Fruit fly (Drosophila melanogaster): ENCODE measurements around the gene nanos.

The nanos gene

DNA sequence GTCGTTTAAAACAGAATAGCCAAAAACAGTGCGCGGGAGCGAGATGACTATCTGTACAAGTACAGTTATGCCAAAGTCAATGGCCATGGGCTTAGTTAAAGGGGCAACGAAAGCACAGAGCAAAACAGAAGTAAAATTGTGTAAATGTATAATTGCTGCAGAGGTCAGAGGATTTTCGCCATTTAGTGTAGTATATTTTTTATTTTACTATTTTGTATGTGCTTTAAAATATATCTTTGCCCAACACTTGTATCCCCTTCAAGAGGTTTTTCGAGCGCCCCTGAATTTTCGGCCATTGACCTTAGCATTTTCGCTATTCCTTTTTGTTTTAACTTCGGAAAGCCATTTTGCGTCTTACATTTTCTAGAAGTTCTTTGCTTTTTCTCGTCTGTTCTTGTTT lies 959 bp downstream of the nanos start:
- TF ChIP-seq CG8478 (optimal IDR thresholded peaks at IDR 0.05): no peak
- TF ChIP-seq CTCF (optimal IDR thresholded peaks at IDR 0.05): no peak

DNA sequence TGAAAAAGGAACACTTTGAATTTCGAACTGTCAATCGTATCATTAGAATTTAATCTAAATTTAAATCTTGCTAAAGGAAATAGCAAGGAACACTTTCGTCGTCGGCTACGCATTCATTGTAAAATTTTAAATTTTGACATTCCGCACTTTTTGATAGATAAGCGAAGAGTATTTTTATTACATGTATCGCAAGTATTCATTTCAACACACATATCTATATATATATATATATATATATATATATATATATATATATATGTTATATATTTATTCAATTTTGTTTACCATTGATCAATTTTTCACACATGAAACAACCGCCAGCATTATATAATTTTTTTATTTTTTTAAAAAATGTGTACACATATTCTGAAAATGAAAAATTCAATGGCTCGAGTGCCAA lies 2.7 kb downstream of the nanos start, which contains the start of gene CG11779:
Gene CG11779 (minus strand): TSS at position 101 of the 400 bp plus-strand sequence.
- TF ChIP-seq CTCF (optimal IDR thresholded peaks at IDR 0.05): no peak
- TF ChIP-seq CG8478 (optimal IDR thresholded peaks at IDR 0.05): no peak

DNA sequence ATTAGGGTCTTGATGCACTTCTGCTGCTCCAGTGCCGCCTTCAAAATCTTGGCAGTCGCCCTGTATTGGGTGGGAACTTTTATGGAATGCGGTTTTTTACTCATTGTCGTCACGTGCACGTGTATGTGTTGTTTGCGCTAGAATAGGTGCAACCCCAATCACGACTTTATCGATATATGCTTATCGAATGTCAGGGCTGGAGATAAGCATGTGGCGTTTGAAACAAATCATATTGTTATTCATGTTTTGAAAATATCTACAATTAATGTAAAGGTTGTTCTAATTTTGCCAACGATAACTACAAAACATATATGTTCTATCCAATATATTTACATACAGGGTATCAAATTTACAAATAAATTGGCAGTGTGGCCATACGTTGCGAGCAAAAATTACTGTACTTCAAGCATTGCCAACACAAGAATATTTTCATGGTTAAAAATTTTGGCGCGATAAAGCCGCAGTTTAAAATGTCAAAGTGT lies 5.1 kb downstream of the nanos start, which contains the start of the genes CG42359 and Nsun5:
Gene CG42359 (minus strand): TSS at position 166 of the 482 bp plus-strand sequence.
Gene Nsun5 (minus strand): TSS at position 166 of the 482 bp plus-strand sequence.
- TF ChIP-seq CTCF (optimal IDR thresholded peaks at IDR 0.05) (peak in 1 of 2 experiments; percentile 14), CG8478 (optimal IDR thresholded peaks at IDR 0.05) (no peak)

DNA sequence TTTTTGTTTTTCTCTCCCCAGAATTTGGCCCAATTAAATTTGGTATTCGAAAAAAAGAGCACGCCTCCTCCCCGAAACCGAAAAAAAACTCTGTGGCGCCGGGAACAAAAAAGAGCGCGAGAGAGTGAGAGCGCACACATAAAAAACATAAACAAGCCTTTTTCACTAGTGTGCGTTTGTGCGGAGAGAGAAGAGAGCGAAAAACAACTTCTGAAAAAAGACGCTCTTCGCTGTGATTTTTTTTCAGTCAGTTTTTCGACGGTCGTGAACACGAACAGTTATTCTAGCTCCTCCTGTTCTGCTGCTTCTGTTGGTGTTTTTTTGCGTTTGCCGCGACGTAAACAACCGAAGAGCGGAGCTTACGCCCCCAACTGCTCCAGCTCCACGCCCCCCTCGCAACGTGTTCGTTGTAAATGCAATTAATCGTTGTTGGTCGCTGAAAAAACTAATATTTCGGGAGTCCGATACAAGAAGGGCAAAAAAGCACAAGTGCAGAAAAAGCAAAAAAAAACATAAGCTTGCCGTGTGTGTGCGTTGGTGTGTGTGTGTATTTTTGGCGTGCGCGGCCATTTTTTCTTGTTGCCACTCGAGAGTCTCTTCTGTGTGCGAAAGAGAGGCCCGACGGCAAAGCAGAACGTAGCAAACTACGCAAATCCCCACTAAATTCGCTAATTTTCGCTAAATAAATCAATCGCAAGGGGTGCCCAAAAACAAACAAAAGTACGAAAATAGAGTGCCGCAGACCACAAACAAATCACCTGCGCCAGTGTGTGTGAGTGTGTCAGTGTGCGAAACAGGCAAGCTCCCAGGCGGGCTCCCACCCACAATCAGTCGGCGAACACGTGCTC lies 7.2 kb downstream of the nanos start, which contains the start of gene sqz:
Gene sqz (plus strand): TSS at position 240 of the 848 bp plus-strand sequence.
- no peak for TF ChIP-seq CG8478 (optimal IDR thresholded peaks at IDR 0.05)
- no peak for TF ChIP-seq CTCF (optimal IDR thresholded peaks at IDR 0.05)

DNA sequence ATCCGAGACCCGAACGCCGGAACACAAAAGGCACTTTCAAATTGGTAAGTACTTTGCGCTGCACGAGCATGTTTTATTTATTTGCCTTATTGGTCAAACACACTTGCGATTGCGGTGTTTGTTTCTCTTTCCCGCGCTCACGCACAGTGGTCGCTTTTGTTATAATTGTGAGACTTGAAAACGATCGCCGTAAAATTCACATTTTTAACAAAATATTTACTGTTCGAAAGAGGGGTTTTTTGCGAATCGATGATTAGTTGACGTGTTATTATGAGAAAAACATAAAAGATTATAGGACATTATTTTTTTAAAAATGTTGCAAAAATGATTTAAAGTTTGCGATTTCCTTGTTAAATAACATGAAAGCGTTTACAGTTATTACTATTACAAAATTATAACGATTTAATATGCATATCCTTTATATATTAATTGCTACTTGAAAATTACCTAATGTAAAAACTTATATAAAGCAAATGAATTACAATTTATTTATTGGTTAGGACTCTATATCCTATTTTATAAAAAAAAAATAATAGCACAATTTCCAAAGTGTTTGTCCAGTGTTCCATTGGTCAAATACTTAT lies 7.9 kb downstream of the nanos start:
- TF ChIP-seq CG8478 (optimal IDR thresholded peaks at IDR 0.05) (no peak), CTCF (optimal IDR thresholded peaks at IDR 0.05) (no peak)

DNA sequence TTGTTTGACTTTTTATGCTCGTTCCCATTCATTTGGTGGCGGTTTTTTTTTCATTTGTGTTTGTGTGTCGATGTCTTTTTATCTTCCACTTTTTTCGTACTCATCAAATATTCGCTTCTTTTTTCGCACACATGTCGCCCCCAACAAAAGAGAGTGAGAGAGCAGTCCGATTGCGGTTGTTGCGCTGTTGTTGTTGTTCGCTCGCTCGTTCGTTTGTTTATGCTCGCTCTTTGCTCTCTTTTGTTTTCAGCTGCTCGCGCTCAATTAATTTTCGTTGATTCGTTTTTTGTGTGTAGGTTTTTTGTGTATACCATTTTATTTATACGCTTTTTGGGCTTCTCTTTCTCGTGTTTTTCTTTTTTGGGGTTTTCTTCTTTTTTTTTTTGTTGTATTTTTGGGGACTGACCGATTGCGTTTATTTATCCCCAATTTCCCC lies 8.6 kb downstream of the nanos start:
- no peak for TF ChIP-seq CG8478 (optimal IDR thresholded peaks at IDR 0.05)
- TF ChIP-seq CTCF (optimal IDR thresholded peaks at IDR 0.05): no peak

DNA sequence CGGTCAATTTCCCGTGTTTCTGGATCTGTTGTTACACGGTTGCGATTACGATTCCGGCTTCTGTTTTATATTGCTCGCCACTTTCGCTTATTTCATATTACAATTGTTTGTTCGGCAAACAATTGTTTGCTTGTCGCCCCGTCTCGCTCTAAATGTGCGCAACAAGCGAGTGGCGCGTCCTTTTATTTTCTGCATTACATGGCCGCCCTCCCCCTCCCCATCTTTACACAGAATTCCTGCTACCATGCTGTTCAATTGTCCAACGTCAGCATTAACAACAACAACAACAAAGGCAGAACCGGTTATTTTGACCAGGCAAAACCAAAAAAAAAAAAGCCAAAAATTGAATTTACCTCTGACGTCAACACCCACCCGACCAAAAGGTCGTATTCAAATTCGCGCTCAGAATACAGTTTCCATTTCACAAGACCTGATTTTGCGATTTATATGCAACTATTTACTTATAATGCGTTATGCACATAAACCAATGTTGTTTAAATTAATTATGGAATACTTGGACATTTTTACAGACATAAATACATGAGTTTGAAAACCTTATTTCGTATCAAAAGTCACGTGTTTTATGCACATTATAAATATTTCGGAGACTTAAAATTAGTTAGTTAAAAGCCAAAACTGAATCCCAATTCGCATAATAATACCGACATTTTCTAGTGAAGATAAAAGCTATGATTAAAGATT lies 9.2 kb downstream of the nanos start:
- TF ChIP-seq CG8478 (optimal IDR thresholded peaks at IDR 0.05): no peak
- TF ChIP-seq CTCF (optimal IDR thresholded peaks at IDR 0.05): no peak

DNA sequence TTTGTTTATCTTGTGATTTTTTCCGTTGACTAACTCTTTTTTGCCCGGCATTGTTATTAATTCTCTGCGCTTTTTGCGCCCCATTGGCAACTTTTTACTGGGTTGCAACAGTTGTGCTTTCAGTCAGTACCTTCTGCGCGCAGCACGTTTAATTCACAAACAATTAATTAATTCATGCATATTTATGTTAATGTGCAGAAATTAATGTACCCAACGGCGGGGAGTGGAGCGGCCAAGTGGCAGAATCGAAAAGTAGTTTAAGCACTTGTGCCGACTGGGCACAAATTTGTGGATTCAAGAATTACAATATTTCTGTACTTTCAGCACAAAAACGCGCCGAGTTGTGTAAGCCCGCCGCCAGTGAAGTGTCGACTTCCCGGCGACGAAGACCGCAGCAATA lies 10.5 kb downstream of the nanos start:
- TF ChIP-seq CG8478 (optimal IDR thresholded peaks at IDR 0.05): no peak

DNA sequence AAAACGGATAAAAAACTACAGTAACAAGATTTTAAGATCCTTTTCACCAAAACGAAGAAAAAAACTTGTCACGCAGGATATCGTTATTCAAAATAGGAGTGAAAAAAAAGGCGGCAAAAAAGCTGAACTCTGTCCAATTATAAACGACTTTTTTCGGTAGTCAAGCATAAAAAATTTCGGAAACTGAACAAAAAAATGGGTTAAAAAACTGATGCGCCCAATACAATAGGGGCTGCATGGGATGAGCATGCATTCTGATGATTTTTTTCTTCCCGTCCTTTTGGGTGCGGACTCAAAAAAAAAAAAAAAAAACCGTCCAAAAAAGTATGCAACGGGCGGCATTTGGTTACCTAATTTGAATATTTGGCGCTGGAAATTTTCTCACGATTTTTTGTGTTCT lies 17.5 kb downstream of the nanos start:
- TF ChIP-seq CG8478 (optimal IDR thresholded peaks at IDR 0.05) (no peak), CTCF (optimal IDR thresholded peaks at IDR 0.05) (no peak)

DNA sequence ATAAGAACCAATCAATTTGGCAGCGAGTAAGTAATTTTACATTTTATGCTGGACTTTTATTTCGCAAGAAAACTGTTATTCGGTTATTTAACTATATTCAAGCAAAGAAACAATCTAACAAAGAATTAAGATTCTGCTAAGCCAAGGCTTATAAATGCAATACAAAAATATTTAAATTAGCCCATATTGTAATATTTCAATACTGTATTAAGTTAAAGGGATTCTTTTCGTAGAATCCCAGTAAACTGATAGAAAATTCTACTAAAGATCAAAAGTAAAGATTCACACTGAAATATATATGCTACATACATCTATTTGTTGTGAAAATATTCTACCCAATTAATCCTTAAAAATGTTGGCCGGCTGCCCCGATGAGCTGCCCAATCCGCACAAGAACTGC lies 19.7 kb downstream of the nanos start, which contains the start of gene CG14282:
Gene CG14282 (plus strand): TSS at position 301 of the 400 bp plus-strand sequence.
- TF ChIP-seq CG8478 (optimal IDR thresholded peaks at IDR 0.05) (no peak), CTCF (optimal IDR thresholded peaks at IDR 0.05) (no peak)

DNA sequence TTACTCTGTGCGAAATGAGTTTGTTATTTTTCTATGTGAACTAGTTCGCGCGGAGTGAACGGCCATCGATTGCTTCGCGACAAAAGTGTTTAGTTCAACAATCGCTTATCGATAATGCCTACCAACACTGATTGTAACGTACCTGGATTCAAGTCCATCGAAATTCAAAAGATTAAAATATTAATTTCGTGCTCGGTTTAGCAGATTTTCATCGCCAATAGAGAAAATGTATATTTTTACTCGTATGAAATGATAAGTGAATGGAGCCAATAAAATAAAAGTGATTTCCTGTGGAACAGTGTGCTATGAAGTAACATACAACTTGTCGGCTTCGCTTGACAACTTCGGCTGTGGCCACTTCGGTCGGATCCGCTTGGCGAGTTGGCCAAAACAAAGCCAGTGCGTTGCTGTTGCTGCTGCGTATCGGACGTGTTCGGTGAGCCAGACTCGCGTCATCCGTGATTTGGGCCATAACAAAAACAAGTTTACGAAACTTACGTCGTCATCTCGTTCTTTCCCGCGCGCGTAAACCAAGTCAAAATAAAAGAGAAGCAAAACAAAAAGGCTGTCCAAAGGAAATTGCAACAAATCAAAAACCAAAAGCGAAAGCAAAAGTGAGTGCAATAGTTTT lies 23.3 kb downstream of the nanos start, which contains the start of the genes CG5555 and myd:
Gene CG5555 (minus strand): TSS at position 276 of the 631 bp plus-strand sequence.
Gene myd (plus strand): TSS at position 397 of the 631 bp plus-strand sequence.
- TF ChIP-seq CG8478 (optimal IDR thresholded peaks at IDR 0.05) (no peak), CTCF (optimal IDR thresholded peaks at IDR 0.05) (peak in 1 of 2 experiments; percentile 12)

DNA sequence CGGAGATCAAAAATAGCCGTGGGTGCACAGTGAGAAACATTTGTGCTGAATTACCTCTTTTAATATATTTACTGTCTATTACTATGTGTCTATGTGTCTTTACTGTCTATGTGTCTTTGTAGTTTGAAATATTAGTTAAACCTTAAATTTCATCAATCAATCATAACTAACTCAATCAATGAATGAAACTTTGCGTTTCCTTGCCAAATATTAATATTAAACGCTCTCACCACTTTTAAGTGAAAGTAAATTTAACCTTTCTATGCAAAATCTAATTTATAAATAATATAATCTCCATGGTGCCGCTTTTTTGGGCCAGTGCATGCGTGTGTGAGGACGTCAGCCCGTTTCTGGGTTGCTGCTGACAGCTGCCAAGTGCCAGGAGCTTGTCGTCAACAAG lies 24.2 kb downstream of the nanos start:
- TF ChIP-seq CTCF (optimal IDR thresholded peaks at IDR 0.05) (no peak), CG8478 (optimal IDR thresholded peaks at IDR 0.05) (no peak)

DNA sequence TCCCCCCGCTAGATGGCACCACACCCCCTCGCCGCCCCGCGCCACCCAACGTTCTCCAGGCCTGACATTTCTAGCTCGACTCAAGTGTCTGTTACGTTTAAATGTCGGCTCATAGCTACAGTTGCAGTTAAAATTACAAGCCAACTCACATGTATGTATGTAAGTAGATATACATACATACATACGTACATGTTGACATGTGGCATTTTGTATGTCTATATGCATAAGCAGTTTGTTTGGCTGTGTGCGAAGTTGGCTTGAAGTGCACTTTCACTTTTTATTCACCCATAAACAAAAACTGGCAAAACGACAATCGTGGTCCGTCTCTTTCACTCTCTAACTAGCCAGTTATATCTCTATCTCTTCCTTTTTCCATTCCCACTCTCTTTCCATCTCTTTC lies 25.8 kb downstream of the nanos start:
- TF ChIP-seq CTCF (optimal IDR thresholded peaks at IDR 0.05): no peak

DNA sequence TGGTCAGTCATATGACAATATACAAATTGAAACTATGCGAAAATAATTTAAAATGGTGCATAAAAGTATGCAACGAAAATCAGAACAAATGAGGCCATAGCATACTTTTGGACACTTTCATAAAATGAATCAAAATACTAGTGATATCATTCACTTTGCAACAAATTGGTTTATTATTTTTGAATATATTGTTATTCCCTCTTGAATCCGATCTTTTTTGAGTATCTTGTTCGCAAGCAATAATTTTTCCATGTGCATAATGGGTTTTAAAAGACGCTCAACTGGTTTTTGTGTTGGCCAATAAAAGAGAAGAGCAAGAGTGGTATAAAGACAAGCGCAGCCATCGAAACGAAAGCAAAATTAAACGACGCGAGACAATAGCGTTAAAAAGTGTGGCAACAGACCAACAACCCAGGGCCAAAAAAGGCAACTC lies 30.7 kb downstream of the nanos start:
- no peak for TF ChIP-seq CTCF (optimal IDR thresholded peaks at IDR 0.05)
- TF ChIP-seq CG8478 (optimal IDR thresholded peaks at IDR 0.05): no peak

All from S2 (cell line).